Worm (Caenorhabditis elegans) whole organism, L3 larva: ENCODE results near the gene cyp-35A5.

ENCODE experiments used
- R02D3.7 ChIP-seq: fragments of 150-350 bp; optimal IDR thresholded peaks from 2 replicates; lab custom pipeline; 2014; ENCODE audit warnings: missing biosample characterization, missing genetic modification characterization
- ZK546.5 ChIP-seq: sonication (generic microtip); optimal IDR thresholded peaks from 2 replicates; lab custom pipeline; 2017; ENCODE audit warnings: missing biosample characterization, missing genetic modification characterization
- ama-1 ChIP-seq: fragments of 150-350 bp; optimal IDR thresholded peaks from 2 replicates; lab custom pipeline; 2018
- ceh-16 ChIP-seq: sonication (generic microtip); optimal IDR thresholded peaks from 2 replicates; lab custom pipeline; 2017; ENCODE audit warnings: missing biosample characterization, missing genetic modification characterization
- ceh-82 ChIP-seq: fragments of 150-350 bp; optimal IDR thresholded peaks from 2 replicates; lab custom pipeline; 2014; ENCODE audit warnings: missing biosample characterization, missing genetic modification characterization
- daf-12 ChIP-seq: fragments of 150-350 bp; optimal IDR thresholded peaks from 2 replicates; lab custom pipeline; 2014; ENCODE audit warnings: missing biosample characterization, missing genetic modification reagents, missing genetic modification characterization
- elt-2 ChIP-seq: sonication (generic microtip); optimal IDR thresholded peaks from 2 replicates; lab custom pipeline; 2016; ENCODE audit warnings: missing genetic modification reagents, mild to moderate bottlenecking, missing genetic modification characterization, missing compliant biosample characterization
- elt-3 ChIP-seq, 3 experiments: fragments of 150-350 bp in 1 of 3; sonication (generic microtip) in 2 of 3; optimal IDR thresholded peaks; 2 replicates in 2 of 3; 4 replicates in 1 of 3; lab custom pipeline; 2014 to 2017; ENCODE audit warnings: missing biosample characterization in 3 of 3, missing genetic modification characterization in 3 of 3
- fkh-10 ChIP-seq: sonication (generic microtip); optimal IDR thresholded peaks from 2 replicates; lab custom pipeline; 2017; ENCODE audit warnings: missing biosample characterization, missing genetic modification reagents, missing genetic modification characterization
- fkh-2 ChIP-seq: fragments of 150-350 bp; optimal IDR thresholded peaks from 2 replicates; lab custom pipeline; 2014; ENCODE audit warnings: missing biosample characterization, missing genetic modification reagents, missing genetic modification characterization
- fos-1 ChIP-seq: fragments of 150-350 bp; optimal IDR thresholded peaks from 2 replicates; lab custom pipeline; 2014; ENCODE audit warnings: missing biosample characterization, missing genetic modification characterization
- hmg-11 ChIP-seq: sonication (generic microtip); optimal IDR thresholded peaks from 2 replicates; lab custom pipeline; 2016; ENCODE audit warnings: missing genetic modification characterization, missing compliant biosample characterization
- jun-1 ChIP-seq: fragments of 150-350 bp; optimal IDR thresholded peaks from 2 replicates; lab custom pipeline; 2014; ENCODE audit warnings: missing biosample characterization, missing genetic modification reagents, missing genetic modification characterization
- lin-39 ChIP-seq: fragments of 150-350 bp; optimal IDR thresholded peaks from 2 replicates; lab custom pipeline; 2018; ENCODE audit warnings: missing biosample characterization, missing genetic modification reagents, missing genetic modification characterization
- lsy-12 ChIP-seq: sonication (generic microtip); optimal IDR thresholded peaks from 2 replicates; lab custom pipeline; 2016; ENCODE audit warnings: mild to moderate bottlenecking, missing genetic modification characterization, missing compliant biosample characterization
- mdl-1 ChIP-seq: fragments of 150-350 bp; optimal IDR thresholded peaks from 2 replicates; lab custom pipeline; 2014; ENCODE audit warnings: missing biosample characterization, missing genetic modification characterization
- mml-1 ChIP-seq: fragments of 150-350 bp; sonication (generic microtip); optimal IDR thresholded peaks from 3 replicates; lab custom pipeline; 2014; ENCODE audit warnings: missing biosample characterization, missing genetic modification characterization
- nhr-11 ChIP-seq: fragments of 150-350 bp; optimal IDR thresholded peaks from 2 replicates; lab custom pipeline; 2014; ENCODE audit warnings: missing biosample characterization, missing genetic modification characterization
- nhr-237 ChIP-seq: fragments of 150-350 bp; optimal IDR thresholded peaks from 2 replicates; lab custom pipeline; 2014; ENCODE audit warnings: missing biosample characterization, missing genetic modification characterization
- nhr-28 ChIP-seq: fragments of 150-350 bp; optimal IDR thresholded peaks from 2 replicates; lab custom pipeline; 2014; ENCODE audit warnings: missing biosample characterization, missing genetic modification characterization
- nhr-67 ChIP-seq: fragments of 150-350 bp; optimal IDR thresholded peaks from 2 replicates; lab custom pipeline; 2014; ENCODE audit warnings: missing biosample characterization, missing genetic modification characterization
- nhr-76 ChIP-seq: fragments of 150-350 bp; sonication (generic microtip); optimal IDR thresholded peaks from 5 replicates; lab custom pipeline; 2014; ENCODE audit warnings: missing biosample characterization, missing genetic modification characterization
- nhr-77 ChIP-seq: fragments of 150-350 bp; optimal IDR thresholded peaks from 2 replicates; lab custom pipeline; 2014; ENCODE audit warnings: missing biosample characterization, missing genetic modification characterization
- pqm-1 ChIP-seq: fragments of 150-350 bp; optimal IDR thresholded peaks from 2 replicates; lab custom pipeline; 2017; ENCODE audit warnings: missing biosample characterization, missing genetic modification characterization, inconsistent platforms
- sea-2 ChIP-seq: fragments of 150-350 bp; sonication (generic microtip); optimal IDR thresholded peaks from 4 replicates; lab custom pipeline; 2014; ENCODE audit warnings: missing biosample characterization, missing genetic modification reagents, missing genetic modification characterization
- skn-1 ChIP-seq: fragments of 150-350 bp; optimal IDR thresholded peaks from 2 replicates; lab custom pipeline; 2014; ENCODE audit warnings: missing biosample characterization, missing genetic modification characterization
- snpc-4 ChIP-seq: fragments of 150-350 bp; optimal IDR thresholded peaks from 2 replicates; lab custom pipeline; 2014; ENCODE audit warnings: missing biosample characterization, missing genetic modification characterization
- tbx-2 ChIP-seq: sonication (generic microtip); optimal IDR thresholded peaks from 2 replicates; lab custom pipeline; 2016; ENCODE audit warnings: mild to moderate bottlenecking, missing genetic modification characterization, missing compliant biosample characterization
- unc-39 ChIP-seq: sonication (generic microtip); optimal IDR thresholded peaks from 4 replicates; lab custom pipeline; 2017; ENCODE audit warnings: missing biosample characterization, missing genetic modification characterization
- unc-62 ChIP-seq: fragments of 150-350 bp; sonication (generic microtip); optimal IDR thresholded peaks from 4 replicates; lab custom pipeline; 2014; ENCODE audit warnings: missing biosample characterization, missing genetic modification reagents, missing genetic modification characterization
- zag-1 ChIP-seq: fragments of 150-350 bp; optimal IDR thresholded peaks from 2 replicates; lab custom pipeline; 2014; ENCODE audit warnings: missing biosample characterization, missing genetic modification characterization
- ztf-11 ChIP-seq: fragments of 150-350 bp; optimal IDR thresholded peaks from 2 replicates; lab custom pipeline; 2014; ENCODE audit warnings: missing biosample characterization, missing genetic modification characterization
- ztf-4 ChIP-seq: fragments of 150-350 bp; optimal IDR thresholded peaks from 2 replicates; lab custom pipeline; 2014; ENCODE audit warnings: missing biosample characterization, missing genetic modification characterization

cyp-35A5 gene

DNA sequence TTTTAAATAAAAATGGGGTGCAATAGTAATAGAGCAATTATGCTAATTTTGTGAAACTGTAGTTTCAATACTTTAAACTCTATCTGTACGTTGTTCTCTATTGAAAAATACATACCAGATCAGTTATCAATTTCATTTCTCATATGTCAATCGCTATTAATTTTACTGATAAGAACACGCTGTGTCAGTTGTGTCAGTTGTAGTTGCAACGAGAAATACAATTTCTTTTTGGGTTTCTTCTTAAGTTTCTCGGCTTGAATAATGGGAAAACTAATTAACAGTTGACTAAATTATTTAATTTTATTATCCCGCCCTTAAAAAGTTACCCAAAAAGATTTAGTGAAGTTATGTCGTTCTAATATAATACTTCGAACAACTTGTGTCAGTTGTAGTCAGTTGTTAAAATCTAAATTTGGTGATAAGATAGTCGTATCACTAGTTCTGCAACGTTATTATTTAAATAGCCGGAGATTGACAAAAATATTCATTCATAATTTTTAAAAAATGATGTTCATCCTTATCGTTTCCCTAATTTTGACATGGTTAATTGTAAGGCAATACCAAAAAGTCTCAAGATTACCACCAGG, at the start of gene cyp-35A5:
Gene cyp-35A5, plus strand, starts transcription at position 435 of the 587 bp plus-strand sequence.
- peak; percentile 78 for TF ChIP-seq elt-2 (tag; lab: Kevin White, UChicago)
- TF ChIP-seq ama-1 (lab: Kevin White, UChicago), result no peak
- TF ChIP-seq pqm-1 (tag; lab: Kevin White, UChicago), result peak; percentile 0

DNA sequence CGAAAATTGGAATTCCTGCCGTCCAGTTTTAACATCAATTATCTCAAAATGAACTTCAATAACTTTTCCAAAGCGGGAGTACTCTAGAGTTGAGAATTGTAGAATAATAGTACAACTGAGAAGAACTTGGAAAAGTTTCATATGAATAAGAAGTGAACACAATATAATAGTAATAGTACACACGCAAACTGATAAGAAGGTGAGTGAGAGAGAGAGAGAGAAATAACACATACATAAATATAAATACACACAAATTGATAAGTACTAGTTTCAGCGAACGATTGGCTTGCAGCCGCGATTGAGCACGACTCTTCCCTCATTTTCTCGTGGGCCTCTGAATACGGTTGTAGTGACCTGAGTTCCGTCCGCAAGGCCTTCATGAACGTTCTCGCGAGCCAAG, 47.0 kb upstream of the cyp-35A5 start, which contains the start of gene C17E7.13:
Gene C17E7.13, minus strand, starts transcription at position 176 of the 400 bp plus-strand sequence.
- TF ChIP-seq pqm-1 (tag; lab: Kevin White, UChicago) (peak; percentile 14), mml-1 (tag; lab: Kevin White, UChicago) (no peak), ceh-16 (tag; lab: Kevin White, UChicago) (no peak), nhr-237 (tag; lab: Kevin White, UChicago) (no peak), nhr-77 (tag; lab: Kevin White, UChicago) (no peak), mdl-1 (tag; lab: Kevin White, UChicago) (no peak), nhr-11 (tag; lab: Kevin White, UChicago) (no peak), ceh-82 (no peak), elt-2 (tag; lab: Kevin White, UChicago) (peak; percentile 25), fos-1 (tag; lab: Kevin White, UChicago) (no peak), lin-39 (no peak), tbx-2 (tag; lab: Kevin White, UChicago) (no peak)

DNA sequence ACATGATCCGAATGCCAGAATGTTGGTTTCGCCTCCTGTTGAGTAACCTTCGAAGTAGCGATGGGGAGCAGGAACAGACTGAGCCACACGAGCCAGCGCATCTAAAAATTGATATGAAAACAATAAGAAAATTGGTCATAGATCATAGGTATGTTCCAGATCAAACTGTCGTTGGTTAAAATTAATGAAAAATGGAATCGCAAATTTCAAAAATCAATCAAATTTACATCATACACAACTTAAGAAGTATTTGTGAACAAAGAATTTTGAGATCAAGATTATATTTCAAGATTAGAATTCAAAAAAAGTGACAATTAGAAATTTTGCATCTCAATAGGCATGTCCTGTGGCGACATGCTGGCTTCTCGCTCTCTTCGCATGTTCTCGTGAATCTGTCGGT, 45.4 kb upstream of the cyp-35A5 start, which contains the start of gene C17E7.9:
Gene C17E7.9, minus strand, starts transcription at position 101 of the 400 bp plus-strand sequence.
- TF ChIP-seq ama-1 (lab: Kevin White, UChicago) (no peak), ztf-4 (tag; lab: Kevin White, UChicago) (no peak), ZK546.5 (tag; lab: Kevin White, UChicago) (no peak), ceh-82 (no peak), R02D3.7 (tag; lab: Kevin White, UChicago) (no peak)

DNA sequence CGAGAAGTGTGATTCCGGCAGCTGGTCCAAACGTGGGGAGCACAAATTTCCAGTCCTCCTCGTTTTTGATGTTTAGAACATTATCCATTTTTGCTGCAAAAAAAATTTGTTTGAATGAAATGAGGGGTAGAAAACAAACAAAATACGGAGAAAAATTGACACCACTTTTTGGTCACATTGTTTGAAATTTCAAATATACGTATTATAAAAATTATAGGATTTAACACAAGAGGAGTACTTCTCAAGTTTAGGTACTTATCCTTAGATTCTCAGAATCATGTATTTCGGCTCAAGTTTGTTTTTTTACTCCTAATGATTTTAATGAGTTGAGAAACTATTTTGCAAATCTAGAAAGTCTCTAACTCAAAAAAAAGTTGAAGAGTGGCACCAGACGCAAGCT, 44.2 kb upstream of the cyp-35A5 start, which contains the start of gene C17E7.12:
Gene C17E7.12, minus strand, starts transcription at position 101 of the 400 bp plus-strand sequence.
- no peak for TF ChIP-seq zag-1 (tag; lab: Kevin White, UChicago)
- TF ChIP-seq elt-2 (tag; lab: Kevin White, UChicago), result no peak
- TF ChIP-seq mdl-1 (tag; lab: Kevin White, UChicago), result no peak
- no peak for TF ChIP-seq fkh-10 (GFP tag; lab: Kevin White, UChicago)
- TF ChIP-seq nhr-67 (tag; lab: Kevin White, UChicago), result no peak
- no peak for TF ChIP-seq nhr-76 (tag; lab: Kevin White, UChicago)
- TF ChIP-seq jun-1, result no peak
- TF ChIP-seq unc-39 (tag; lab: Kevin White, UChicago), result no peak
- no peak for TF ChIP-seq daf-12 (tag; lab: Kevin White, UChicago)
- no peak for TF ChIP-seq lin-39

DNA sequence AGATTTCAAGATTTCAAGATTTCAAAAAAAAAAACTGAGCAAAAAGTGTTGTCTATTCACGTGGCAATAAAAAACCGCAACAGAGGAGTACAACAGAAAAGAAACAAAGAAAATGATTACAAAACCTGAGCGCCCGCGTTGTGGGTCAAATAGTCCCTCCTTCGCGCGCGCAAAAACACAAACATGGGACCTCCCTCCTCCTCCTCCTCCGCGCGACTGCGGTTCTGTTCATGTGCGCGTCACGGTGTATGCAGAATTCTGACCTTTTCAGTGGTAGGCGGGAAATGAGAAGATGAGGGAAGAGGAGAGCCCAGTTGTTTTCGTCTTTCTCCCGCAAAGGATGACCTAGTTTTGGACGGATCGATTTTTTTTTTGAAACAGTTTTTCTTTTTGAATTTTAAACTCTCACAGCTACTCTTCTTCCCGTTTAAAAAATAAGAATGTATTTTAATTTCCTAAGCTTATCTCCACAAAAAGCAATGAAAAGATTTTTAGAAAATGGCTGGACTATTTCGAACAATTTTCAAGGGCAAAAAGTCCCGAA, 43.7 kb upstream of the cyp-35A5 start, which contains the start of gene C17E7.4:
Gene C17E7.4, plus strand, starts transcription at position 494 of the 544 bp plus-strand sequence.
- TF ChIP-seq ama-1 (lab: Kevin White, UChicago) (no peak), unc-62 (GFP tag; lab: Kevin White, UChicago) (no peak), fkh-10 (GFP tag; lab: Kevin White, UChicago) (no peak), elt-2 (tag; lab: Kevin White, UChicago) (no peak), nhr-67 (tag; lab: Kevin White, UChicago) (no peak), sea-2 (GFP tag; lab: Kevin White, UChicago) (no peak), hmg-11 (no peak), elt-3 (tag; optimal IDR thresholded peaks at IDR 0.05; lab: Kevin White, UChicago) (no peak), ztf-11 (tag; lab: Kevin White, UChicago) (no peak), lsy-12 (no peak), nhr-28 (no peak), skn-1 (no peak), snpc-4 (no peak), fkh-2 (tag; lab: Kevin White, UChicago) (no peak), pqm-1 (tag; lab: Kevin White, UChicago) (no peak), nhr-77 (tag; lab: Kevin White, UChicago) (no peak), mdl-1 (tag; lab: Kevin White, UChicago) (no peak)
